Fruit fly (Drosophila melanogaster): ENCODE results near the gene MED1.

MED1 gene

dm6 chr3L:21602275-21602674 is 32.0 kb downstream of the MED1 start:
- TF ChIP-seq CG14711 (tag; optimal IDR thresholded peaks at IDR 0.05), result no peak
- TF ChIP-seq CG7045 (GFP tag; optimal IDR thresholded peaks at IDR 0.05), result no peak
- TF ChIP-seq kay (GFP tag; ENCODE audit: borderline replicate concordance), result no peak
- TF ChIP-seq CG33017 (tag; optimal IDR thresholded peaks at IDR 0.05), result no peak
- TF ChIP-seq cic (GFP tag; optimal IDR thresholded peaks at IDR 0.05), result no peak
- no peak for TF ChIP-seq toe (GFP tag; optimal IDR thresholded peaks at IDR 0.05)
- no peak for TF ChIP-seq CG12768 (GFP tag; optimal IDR thresholded peaks at IDR 0.05)
- no peak for TF ChIP-seq cnc (optimal IDR thresholded peaks at IDR 0.05)

- no peak for TF ChIP-seq cnc (optimal IDR thresholded peaks at IDR 0.05)
- TF ChIP-seq kay (GFP tag; ENCODE audit: borderline replicate concordance), result no peak
- no peak for TF ChIP-seq Crg-1 (GFP tag; optimal IDR thresholded peaks at IDR 0.05)
- no peak for TF ChIP-seq cic (GFP tag; optimal IDR thresholded peaks at IDR 0.05)
- TF ChIP-seq Mnt (GFP tag; optimal IDR thresholded peaks at IDR 0.05), result no peak
- TF ChIP-seq CG1620 (GFP tag; optimal IDR thresholded peaks at IDR 0.05), result no peak
- no peak for TF ChIP-seq Hr96 (GFP tag; optimal IDR thresholded peaks at IDR 0.05)
- no peak for TF ChIP-seq CG5204 (GFP tag; optimal IDR thresholded peaks at IDR 0.05)
- no peak for TF ChIP-seq toe (GFP tag; optimal IDR thresholded peaks at IDR 0.05)
- no peak for TF ChIP-seq pad (GFP tag; optimal IDR thresholded peaks at IDR 0.05)
- TF ChIP-seq CG14711 (tag; optimal IDR thresholded peaks at IDR 0.05), result no peak
- no peak for TF ChIP-seq bab1 (GFP tag; optimal IDR thresholded peaks at IDR 0.05)
- no peak for TF ChIP-seq CG7045 (GFP tag; optimal IDR thresholded peaks at IDR 0.05)
- no peak for TF ChIP-seq Clk (GFP tag; optimal IDR thresholded peaks at IDR 0.05)
Measured at dm6 chr3L:21598337-21598736, 35.9 kb downstream of the MED1 start.

dm6 chr3L:21594408-21594807 is 39.8 kb downstream of the MED1 start:
- TF ChIP-seq cnc (optimal IDR thresholded peaks at IDR 0.05), result no peak
- no peak for TF ChIP-seq Hr96 (GFP tag; optimal IDR thresholded peaks at IDR 0.05)
- TF ChIP-seq toe (GFP tag; optimal IDR thresholded peaks at IDR 0.05), result no peak
- no peak for TF ChIP-seq ovo (GFP tag; optimal IDR thresholded peaks at IDR 0.05)
- TF ChIP-seq pad (GFP tag; optimal IDR thresholded peaks at IDR 0.05), result no peak
- no peak for TF ChIP-seq kay (GFP tag; ENCODE audit: borderline replicate concordance)
- TF ChIP-seq CG14711 (tag; optimal IDR thresholded peaks at IDR 0.05), result no peak
- no peak for TF ChIP-seq Clk (GFP tag; optimal IDR thresholded peaks at IDR 0.05)
- TF ChIP-seq tj (GFP tag; optimal IDR thresholded peaks at IDR 0.05), result no peak
- TF ChIP-seq CG7045 (GFP tag; optimal IDR thresholded peaks at IDR 0.05), result no peak
- no peak for TF ChIP-seq Mnt (GFP tag; optimal IDR thresholded peaks at IDR 0.05)
- TF ChIP-seq CG1620 (GFP tag; optimal IDR thresholded peaks at IDR 0.05), result no peak
- TF ChIP-seq CG11617 (GFP tag; optimal IDR thresholded peaks at IDR 0.05), result no peak
- no peak for TF ChIP-seq CG12768 (GFP tag; optimal IDR thresholded peaks at IDR 0.05)
- no peak for TF ChIP-seq bab1 (GFP tag; optimal IDR thresholded peaks at IDR 0.05)
- no peak for TF ChIP-seq CG5204 (GFP tag; optimal IDR thresholded peaks at IDR 0.05)
- no peak for TF ChIP-seq cic (GFP tag; optimal IDR thresholded peaks at IDR 0.05)
- TF ChIP-seq CG7101 (tag; optimal IDR thresholded peaks at IDR 0.05), result no peak
- TF ChIP-seq CG33017 (tag; optimal IDR thresholded peaks at IDR 0.05), result no peak

dm6 chr3L:21591247-21591646 is 43.0 kb downstream of the MED1 start:
- no peak for TF ChIP-seq toe (GFP tag; optimal IDR thresholded peaks at IDR 0.05)
- TF ChIP-seq cic (GFP tag; optimal IDR thresholded peaks at IDR 0.05), result no peak
- no peak for TF ChIP-seq pad (GFP tag; optimal IDR thresholded peaks at IDR 0.05)
- peak; percentile 7 for TF ChIP-seq bab1 (GFP tag; optimal IDR thresholded peaks at IDR 0.05)

- TF ChIP-seq CG12768 (GFP tag; optimal IDR thresholded peaks at IDR 0.05) (no peak), CG7101 (tag; optimal IDR thresholded peaks at IDR 0.05) (no peak), cic (GFP tag; optimal IDR thresholded peaks at IDR 0.05) (no peak), CG7045 (GFP tag; optimal IDR thresholded peaks at IDR 0.05) (no peak), Clk (GFP tag; optimal IDR thresholded peaks at IDR 0.05) (no peak), bab1 (GFP tag; optimal IDR thresholded peaks at IDR 0.05) (no peak), cnc (optimal IDR thresholded peaks at IDR 0.05) (no peak), Crg-1 (GFP tag; optimal IDR thresholded peaks at IDR 0.05) (no peak), ovo (GFP tag; optimal IDR thresholded peaks at IDR 0.05) (no peak), toe (GFP tag; optimal IDR thresholded peaks at IDR 0.05) (no peak), Mnt (GFP tag; optimal IDR thresholded peaks at IDR 0.05) (no peak), Hr96 (GFP tag; optimal IDR thresholded peaks at IDR 0.05) (no peak), CG14711 (tag; optimal IDR thresholded peaks at IDR 0.05) (no peak), pad (GFP tag; optimal IDR thresholded peaks at IDR 0.05) (no peak), kay (GFP tag; ENCODE audit: borderline replicate concordance) (no peak), CG1620 (GFP tag; optimal IDR thresholded peaks at IDR 0.05) (no peak), CG33017 (tag; optimal IDR thresholded peaks at IDR 0.05) (no peak), CG5204 (GFP tag; optimal IDR thresholded peaks at IDR 0.05) (no peak)
Measured at dm6 chr3L:21586528-21586927, 47.7 kb downstream of the MED1 start, which contains the start of gene TfAP-2. TSS of gene TfAP-2 (plus strand) at chr3L:21586828.

dm6 chr3L:21585397-21585796 is 48.8 kb downstream of the MED1 start:
- TF ChIP-seq CG11617 (GFP tag; optimal IDR thresholded peaks at IDR 0.05) (no peak), CG33017 (tag; optimal IDR thresholded peaks at IDR 0.05) (no peak), CG7101 (tag; optimal IDR thresholded peaks at IDR 0.05) (no peak), CG14711 (tag; optimal IDR thresholded peaks at IDR 0.05) (no peak), ovo (GFP tag; optimal IDR thresholded peaks at IDR 0.05) (no peak), cnc (optimal IDR thresholded peaks at IDR 0.05) (no peak), CG5204 (GFP tag; optimal IDR thresholded peaks at IDR 0.05) (no peak), toe (GFP tag; optimal IDR thresholded peaks at IDR 0.05) (no peak)

dm6 chr3L:21584683-21585082 is 49.6 kb downstream of the MED1 start:
- TF ChIP-seq CG7101 (tag; optimal IDR thresholded peaks at IDR 0.05), result no peak
- peak; percentile 60 for TF ChIP-seq CG14711 (tag; optimal IDR thresholded peaks at IDR 0.05)
- no peak for TF ChIP-seq CG7045 (GFP tag; optimal IDR thresholded peaks at IDR 0.05)
- TF ChIP-seq Crg-1 (GFP tag; optimal IDR thresholded peaks at IDR 0.05), result no peak
- no peak for TF ChIP-seq cic (GFP tag; optimal IDR thresholded peaks at IDR 0.05)
- no peak for TF ChIP-seq Clk (GFP tag; optimal IDR thresholded peaks at IDR 0.05)
- no peak for TF ChIP-seq tj (GFP tag; optimal IDR thresholded peaks at IDR 0.05)
- no peak for TF ChIP-seq Hr96 (GFP tag; optimal IDR thresholded peaks at IDR 0.05)
